Worm (Caenorhabditis elegans): ENCODE results near the gene F58F12.2.

The F58F12.2 gene

DNA sequence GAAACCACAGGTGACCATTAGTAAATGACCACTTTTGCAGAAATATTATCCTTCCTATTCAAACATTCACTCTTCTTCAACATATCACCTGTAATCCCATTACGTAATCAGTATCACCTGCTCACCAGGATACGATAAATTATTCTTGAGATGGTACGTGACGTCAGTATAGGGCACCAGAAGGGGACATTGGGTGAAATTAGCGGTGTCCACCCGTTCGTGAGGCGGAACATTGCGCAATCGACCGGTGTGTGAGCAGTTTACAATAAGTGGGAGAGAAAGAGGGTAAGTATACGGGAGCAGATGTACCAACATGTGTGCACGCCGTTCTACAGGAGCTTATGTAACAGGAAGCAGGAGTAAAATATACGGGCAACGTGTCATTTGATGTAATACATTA, 30.2 kb upstream of the F58F12.2 start:
- peak; percentile 26 for TF ChIP-seq unc-39 (tag; optimal IDR thresholded peaks at IDR 0.05)
- peak; percentile 50 for TF ChIP-seq hlh-1 (tag; optimal IDR thresholded peaks at IDR 0.05)
- TF ChIP-seq pha-4 (tag; optimal IDR thresholded peaks at IDR 0.05): no peak
- peak; percentile 71 for TF ChIP-seq ztf-11 (tag; optimal IDR thresholded peaks at IDR 0.05)
- peak; percentile 55 for TF ChIP-seq cnd-1 (tag; optimal IDR thresholded peaks at IDR 0.05)
- TF ChIP-seq unc-120 (tag; optimal IDR thresholded peaks at IDR 0.05; ENCODE audit: poor library complexity, severe bottlenecking): no peak
- TF ChIP-seq nhr-2 (tag; optimal IDR thresholded peaks at IDR 0.05): peak; percentile 95
- TF ChIP-seq zip-8 (tag; optimal IDR thresholded peaks at IDR 0.05): peak; percentile 95
- TF ChIP-seq sptf-1 (tag; optimal IDR thresholded peaks at IDR 0.05): peak; percentile 8
- TF ChIP-seq ceh-39 (tag; optimal IDR thresholded peaks at IDR 0.05): peak; percentile 30
- TF ChIP-seq mls-2 (tag; optimal IDR thresholded peaks at IDR 0.05): peak; percentile 16
- TF ChIP-seq snpc-4 (tag; optimal IDR thresholded peaks at IDR 0.05): no peak

DNA sequence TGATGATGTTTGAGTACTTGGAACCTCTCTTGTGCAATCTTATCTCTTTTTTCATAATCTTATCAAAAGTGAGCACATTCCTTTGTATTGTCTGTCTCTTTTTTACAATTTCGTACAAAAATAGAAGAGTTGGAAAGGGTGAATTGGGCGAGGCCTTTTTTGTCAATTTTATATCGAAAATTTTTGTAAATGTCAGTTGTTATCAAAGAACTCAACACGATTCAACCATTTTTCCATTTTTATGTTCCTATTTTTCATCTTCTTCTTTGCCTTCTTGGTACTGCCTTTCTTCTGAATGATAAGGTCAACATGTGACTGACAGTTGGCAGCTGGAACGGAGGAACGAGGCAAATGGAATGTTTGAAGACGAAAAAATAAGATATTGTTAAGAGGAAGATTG, 26.0 kb upstream of the F58F12.2 start:
- TF ChIP-seq nhr-2 (tag; optimal IDR thresholded peaks at IDR 0.05): no peak
- no peak for TF ChIP-seq sptf-1 (tag; optimal IDR thresholded peaks at IDR 0.05)
- TF ChIP-seq mls-2 (tag; optimal IDR thresholded peaks at IDR 0.05): no peak
- TF ChIP-seq nhr-12 (tag; optimal IDR thresholded peaks at IDR 0.05): no peak
- no peak for TF ChIP-seq ceh-83 (GFP tag; optimal IDR thresholded peaks at IDR 0.05)
- no peak for TF ChIP-seq flh-1 (GFP tag; optimal IDR thresholded peaks at IDR 0.05)

DNA sequence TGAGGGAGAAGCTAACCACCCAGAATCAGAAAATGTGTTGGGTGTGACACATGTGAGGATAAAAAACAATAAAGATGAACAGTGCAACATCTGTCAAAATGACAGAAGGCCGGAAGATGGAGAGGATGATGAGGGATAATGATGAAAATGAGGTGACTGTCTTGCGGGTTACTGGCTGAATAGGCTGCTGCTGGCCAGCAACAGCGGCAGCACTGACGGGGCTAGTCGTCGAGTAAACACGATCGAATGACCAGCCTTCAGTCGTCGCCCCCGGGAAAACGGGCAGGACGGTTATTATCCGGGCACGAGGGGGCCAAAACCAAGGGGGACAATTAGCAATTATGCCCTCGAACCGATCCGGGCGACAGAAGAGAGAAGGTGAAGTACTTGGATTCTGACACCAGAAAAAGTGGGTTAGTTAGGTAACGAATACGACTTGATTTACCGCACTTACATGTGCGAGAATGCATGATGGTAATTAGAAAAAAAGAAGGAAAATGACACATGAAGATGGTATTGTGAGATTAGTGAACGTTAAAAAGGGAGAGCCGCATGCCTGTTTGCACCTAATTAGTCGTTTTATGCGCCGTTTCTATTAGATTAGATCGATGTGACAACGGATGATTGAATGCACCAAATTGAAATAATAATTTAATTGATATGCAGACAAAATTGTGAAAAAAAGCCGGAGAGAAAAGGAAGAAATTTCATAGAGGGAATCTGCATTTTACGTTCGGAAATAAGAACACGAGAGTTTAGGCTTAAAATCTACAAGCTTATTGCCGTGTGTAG, 24.0 kb upstream of the F58F12.2 start:
- TF ChIP-seq ham-2 (GFP tag; optimal IDR thresholded peaks at IDR 0.05) (peak; percentile 66), lsy-2 (tag; optimal IDR thresholded peaks at IDR 0.05) (no peak), snpc-4 (tag; optimal IDR thresholded peaks at IDR 0.05) (no peak), ceh-39 (tag; optimal IDR thresholded peaks at IDR 0.05) (no peak), elt-1 (tag; optimal IDR thresholded peaks at IDR 0.05; ENCODE audit: borderline replicate concordance, insufficient read depth) (no peak), bed-3 (GFP tag; optimal IDR thresholded peaks at IDR 0.05) (no peak), nhr-237 (tag; optimal IDR thresholded peaks at IDR 0.05) (no peak), unc-62 (GFP tag; optimal IDR thresholded peaks at IDR 0.05) (peak; percentile 57), flh-1 (GFP tag; optimal IDR thresholded peaks at IDR 0.05) (no peak), zip-8 (tag; optimal IDR thresholded peaks at IDR 0.05) (no peak), ceh-83 (GFP tag; optimal IDR thresholded peaks at IDR 0.05) (no peak), nhr-76 (tag; optimal IDR thresholded peaks at IDR 0.05) (no peak), blmp-1 (tag; optimal IDR thresholded peaks at IDR 0.05) (no peak), lin-32 (GFP tag; optimal IDR thresholded peaks at IDR 0.05) (peak; percentile 51), elt-3 (tag; optimal IDR thresholded peaks at IDR 0.05) (no peak), pha-4 (tag; optimal IDR thresholded peaks at IDR 0.05) (no peak), hlh-1 (tag; optimal IDR thresholded peaks at IDR 0.05) (no peak), mls-2 (tag; optimal IDR thresholded peaks at IDR 0.05) (peak; percentile 77), nhr-28 (tag; optimal IDR thresholded peaks at IDR 0.05) (no peak), unc-39 (tag; optimal IDR thresholded peaks at IDR 0.05) (no peak), ceh-43 (GFP tag; optimal IDR thresholded peaks at IDR 0.05) (peak; percentile 76), nhr-2 (tag; optimal IDR thresholded peaks at IDR 0.05) (peak; percentile 93), nhr-12 (tag; optimal IDR thresholded peaks at IDR 0.05) (no peak), mab-5 (tag; optimal IDR thresholded peaks at IDR 0.05) (no peak), tbx-8 (GFP tag; optimal IDR thresholded peaks at IDR 0.05) (no peak), ztf-11 (tag; optimal IDR thresholded peaks at IDR 0.05) (no peak), unc-120 (tag; optimal IDR thresholded peaks at IDR 0.05; ENCODE audit: poor library complexity, severe bottlenecking) (no peak), sem-2 (GFP tag; optimal IDR thresholded peaks at IDR 0.05) (no peak), drap-1 (GFP tag; optimal IDR thresholded peaks at IDR 0.05) (no peak), cnd-1 (tag; optimal IDR thresholded peaks at IDR 0.05) (peak; percentile 90), mep-1 (tag; optimal IDR thresholded peaks at IDR 0.05) (no peak), ces-1 (GFP tag; optimal IDR thresholded peaks at IDR 0.05) (peak; percentile 79), sptf-1 (tag; optimal IDR thresholded peaks at IDR 0.05) (peak; percentile 57), lin-13 (tag; optimal IDR thresholded peaks at IDR 0.05) (no peak), M03D4.4 (tag; optimal IDR thresholded peaks at IDR 0.05) (no peak)
